Worm (Caenorhabditis elegans) whole organism, late embryonic: Measurements from ENCODE around the gene ugt-42.

Experiments
- nhr-11 ChIP-seq: fragments of 150-350 bp; optimal IDR thresholded peaks from 2 replicates; lab custom pipeline; 2014; ENCODE audit warnings: missing biosample characterization, missing genetic modification characterization
- pha-4 ChIP-seq: fragments of 150-350 bp; optimal IDR thresholded peaks from 2 replicates; lab custom pipeline; 2018; ENCODE audit warnings: missing biosample characterization, missing genetic modification reagents, missing genetic modification characterization
- rnt-1 ChIP-seq: sonication (generic microtip); optimal IDR thresholded peaks from 2 replicates; lab custom pipeline; 2016; ENCODE audit warnings: missing genetic modification characterization, missing compliant biosample characterization
- syd-9 ChIP-seq: sonication (generic microtip); optimal IDR thresholded peaks from 2 replicates; lab custom pipeline; 2016; ENCODE audit warnings: mild to moderate bottlenecking, missing genetic modification characterization, moderate library complexity, missing compliant biosample characterization
- tbx-2 ChIP-seq: sonication (generic microtip); optimal IDR thresholded peaks from 2 replicates; lab custom pipeline; 2016; ENCODE audit warnings: missing genetic modification characterization, missing compliant biosample characterization
- unc-86 ChIP-seq: sonication (generic microtip); optimal IDR thresholded peaks from 2 replicates; lab custom pipeline; 2016; ENCODE audit warnings: missing genetic modification characterization, missing compliant biosample characterization
- ztf-16 ChIP-seq: sonication (generic microtip); optimal IDR thresholded peaks from 2 replicates; lab custom pipeline; 2017; ENCODE audit warnings: missing genetic modification characterization, missing compliant biosample characterization

ce11 chrV:660210-660609, 13.2 kb downstream of the ugt-42 start, which contains the start of gene F31F4.17:
- TF ChIP-seq nhr-11 (tag; lab: Kevin White, UChicago) (no peak), unc-86 (tag; lab: Kevin White, UChicago) (no peak), pha-4 (tag; lab: Kevin White, UChicago) (no peak), syd-9 (tag; lab: Kevin White, UChicago) (no peak), ztf-16 (tag; lab: Kevin White, UChicago) (no peak), tbx-2 (no peak), rnt-1 (tag; lab: Kevin White, UChicago) (no peak)
